Worm (Caenorhabditis elegans) whole organism, L2 larva: ENCODE data around the gene T22F3.11.

Experiments used
- C34F6.9 ChIP-seq: fragments of 150-350 bp; optimal IDR thresholded peaks from 2 replicates; lab custom pipeline; 2014; ENCODE audit warnings: missing biosample characterization, missing genetic modification characterization
- F13H6.1 ChIP-seq: sonication (generic microtip); optimal IDR thresholded peaks from 2 replicates; lab custom pipeline; 2016; ENCODE audit warnings: missing genetic modification characterization, missing compliant biosample characterization
- R02D3.7 ChIP-seq: fragments of 150-350 bp; optimal IDR thresholded peaks from 2 replicates; lab custom pipeline; 2014; ENCODE audit warnings: missing biosample characterization, missing genetic modification characterization
- ZK546.5 ChIP-seq: sonication (generic microtip); optimal IDR thresholded peaks from 2 replicates; lab custom pipeline; 2017; ENCODE audit warnings: missing biosample characterization, missing genetic modification characterization
- alr-1 ChIP-seq: fragments of 150-350 bp; optimal IDR thresholded peaks from 2 replicates; lab custom pipeline; 2014; ENCODE audit warnings: missing biosample characterization, missing genetic modification characterization
- ama-1 ChIP-seq: fragments of 150-350 bp; optimal IDR thresholded peaks from 2 replicates; lab custom pipeline; 2018; ENCODE audit warnings: inconsistent platforms
- ceh-16 ChIP-seq: fragments of 150-350 bp; optimal IDR thresholded peaks from 2 replicates; lab custom pipeline; 2014; ENCODE audit warnings: missing biosample characterization, missing genetic modification characterization
- ceh-82 ChIP-seq: fragments of 150-350 bp; optimal IDR thresholded peaks from 2 replicates; lab custom pipeline; 2014; ENCODE audit warnings: missing biosample characterization, missing genetic modification characterization
- crh-2 ChIP-seq: sonication (generic microtip); optimal IDR thresholded peaks from 2 replicates; lab custom pipeline; 2017; ENCODE audit warnings: missing biosample characterization, missing genetic modification characterization
- dmd-4 ChIP-seq: sonication (generic microtip); optimal IDR thresholded peaks from 2 replicates; lab custom pipeline; 2017; ENCODE audit warnings: missing biosample characterization, missing genetic modification characterization
- egl-27 ChIP-seq: sonication (generic microtip); optimal IDR thresholded peaks from 3 replicates; lab custom pipeline; 2017; ENCODE audit warnings: missing biosample characterization, missing genetic modification reagents, missing genetic modification characterization
- elt-1 ChIP-seq: fragments of 150-350 bp; optimal IDR thresholded peaks from 2 replicates; lab custom pipeline; 2014; ENCODE audit warnings: missing biosample characterization, missing genetic modification characterization
- elt-3 ChIP-seq: sonication (generic microtip); optimal IDR thresholded peaks from 2 replicates; lab custom pipeline; 2017; ENCODE audit warnings: missing biosample characterization, missing genetic modification characterization
- fos-1 ChIP-seq: fragments of 150-350 bp; optimal IDR thresholded peaks from 2 replicates; lab custom pipeline; 2014; ENCODE audit warnings: missing biosample characterization, missing genetic modification characterization
- gmeb-1 ChIP-seq: fragments of 150-350 bp; optimal IDR thresholded peaks from 2 replicates; lab custom pipeline; 2014; ENCODE audit warnings: missing biosample characterization, missing genetic modification characterization
- lin-11 ChIP-seq: fragments of 150-350 bp; sonication (generic microtip); optimal IDR thresholded peaks from 2 replicates; lab custom pipeline; 2014; ENCODE audit warnings: missing biosample characterization, missing genetic modification characterization, inconsistent platforms, mixed read lengths
- lin-13 ChIP-seq: fragments of 150-350 bp; optimal IDR thresholded peaks from 2 replicates; lab custom pipeline; 2014; ENCODE audit warnings: missing biosample characterization, missing genetic modification reagents, missing genetic modification characterization
- lin-39 ChIP-seq: fragments of 150-350 bp; optimal IDR thresholded peaks from 2 replicates; lab custom pipeline; 2014; ENCODE audit warnings: missing biosample characterization, missing genetic modification reagents, missing genetic modification characterization
- lsy-2 ChIP-seq, 2 experiments: fragments of 150-350 bp in 1 of 2; sonication (generic microtip) in 1 of 2; optimal IDR thresholded peaks; 2 replicates each; lab custom pipeline; 2014 to 2017; ENCODE audit warnings: missing biosample characterization in 2 of 2, missing genetic modification characterization in 2 of 2
- mbf-1 ChIP-seq: sonication (generic microtip); optimal IDR thresholded peaks from 2 replicates; lab custom pipeline; 2017; ENCODE audit warnings: missing biosample characterization, missing genetic modification characterization
- mdl-1 ChIP-seq, 2 experiments: fragments of 150-350 bp in 1 of 2; sonication (generic microtip) in 1 of 2; optimal IDR thresholded peaks; 2 replicates each; lab custom pipeline; 2017; ENCODE audit warnings: missing biosample characterization in 2 of 2, missing genetic modification characterization in 2 of 2
- nhr-11 ChIP-seq: fragments of 150-350 bp; optimal IDR thresholded peaks from 2 replicates; lab custom pipeline; 2014; ENCODE audit warnings: missing biosample characterization, missing genetic modification characterization
- nhr-12 ChIP-seq: fragments of 150-350 bp; optimal IDR thresholded peaks from 2 replicates; lab custom pipeline; 2014; ENCODE audit warnings: missing biosample characterization, missing genetic modification characterization
- nhr-129 ChIP-seq: fragments of 150-350 bp; optimal IDR thresholded peaks from 2 replicates; lab custom pipeline; 2014; ENCODE audit warnings: missing biosample characterization, missing genetic modification characterization
- nhr-21 ChIP-seq: fragments of 150-350 bp; optimal IDR thresholded peaks from 2 replicates; lab custom pipeline; 2014; ENCODE audit warnings: missing biosample characterization, missing genetic modification characterization
- nhr-237 ChIP-seq: fragments of 150-350 bp; optimal IDR thresholded peaks from 2 replicates; lab custom pipeline; 2014; ENCODE audit warnings: missing biosample characterization, missing genetic modification characterization
- nhr-6 ChIP-seq: fragments of 150-350 bp; optimal IDR thresholded peaks from 2 replicates; lab custom pipeline; 2014; ENCODE audit warnings: missing biosample characterization, missing genetic modification characterization
- nhr-77 ChIP-seq: fragments of 150-350 bp; optimal IDR thresholded peaks from 2 replicates; lab custom pipeline; 2014; ENCODE audit warnings: missing biosample characterization, missing genetic modification characterization
- sem-4 ChIP-seq: fragments of 150-350 bp; optimal IDR thresholded peaks from 2 replicates; lab custom pipeline; 2014; ENCODE audit warnings: missing biosample characterization, missing genetic modification reagents, missing genetic modification characterization
- skn-1 ChIP-seq: sonication (generic microtip); optimal IDR thresholded peaks from 2 replicates; lab custom pipeline; 2017; ENCODE audit warnings: missing biosample characterization, missing genetic modification characterization
- sma-3 ChIP-seq: sonication (generic microtip); optimal IDR thresholded peaks from 2 replicates; lab custom pipeline; 2016; ENCODE audit warnings: missing genetic modification reagents, missing genetic modification characterization, missing compliant biosample characterization
- sma-9 ChIP-seq, 2 experiments: fragments of 150-350 bp in 1 of 2; sonication (generic microtip) in 1 of 2; optimal IDR thresholded peaks; 2 replicates each; lab custom pipeline; 2014 to 2016; ENCODE audit warnings: missing genetic modification characterization in 2 of 2, mild to moderate bottlenecking in 1 of 2, missing biosample characterization in 1 of 2, missing compliant biosample characterization in 1 of 2, missing genetic modification reagents in 1 of 2, moderate library complexity in 1 of 2
- snpc-4 ChIP-seq: fragments of 150-350 bp; optimal IDR thresholded peaks from 2 replicates; lab custom pipeline; 2014; ENCODE audit warnings: missing biosample characterization, missing genetic modification characterization
- zag-1 ChIP-seq: fragments of 150-350 bp; optimal IDR thresholded peaks from 2 replicates; lab custom pipeline; 2014; ENCODE audit warnings: missing biosample characterization, missing genetic modification characterization
- ztf-1 ChIP-seq: fragments of 200-800 bp; sonication (Bioruptor generic); conservative IDR thresholded peaks from 2 replicates; pipeline ENCODE4 v1.3.6; 2022; ENCODE audit warnings: missing genetic modification characterization, missing compliant biosample characterization
- ztf-11 ChIP-seq: sonication (generic microtip); optimal IDR thresholded peaks from 2 replicates; lab custom pipeline; 2017; ENCODE audit warnings: missing biosample characterization, missing genetic modification characterization
- ztf-4 ChIP-seq: fragments of 150-350 bp; optimal IDR thresholded peaks from 2 replicates; lab custom pipeline; 2014; ENCODE audit warnings: missing biosample characterization, missing genetic modification characterization

T22F3.11 gene

ce11 chrV:3644193-3644693 lies 29.9 kb upstream of the T22F3.11 start, which contains the start of gene F59B1.8 (continued):
- TF ChIP-seq nhr-237 (tag; lab: Kevin White, UChicago) (no peak), sma-3 (GFP tag; lab: Kevin White, UChicago) (peak; percentile 58), lin-39 (tag; lab: Kevin White, UChicago) (no peak), ceh-82 (no peak), ztf-1 (GFP tag; lab: Robert Waterston, UW) (no peak), sem-4 (peak; percentile 55), crh-2 (tag; lab: Kevin White, UChicago) (peak; percentile 25), lin-11 (tag; lab: Kevin White, UChicago) (no peak), ZK546.5 (no peak), nhr-21 (tag; lab: Kevin White, UChicago) (peak; percentile 3), skn-1 (no peak), nhr-129 (peak; percentile 68), lsy-2 (tag; optimal IDR thresholded peaks at IDR 0.05; lab: Kevin White, UChicago) (peak in 1 of 2 experiments; percentile 49), elt-3 (tag; lab: Kevin White, UChicago) (no peak), zag-1 (tag; lab: Kevin White, UChicago) (no peak), mbf-1 (tag; lab: Kevin White, UChicago) (no peak), elt-1 (tag; lab: Kevin White, UChicago) (no peak), ztf-11 (no peak), C34F6.9 (tag; lab: Kevin White, UChicago) (peak; percentile 34), nhr-77 (tag; lab: Kevin White, UChicago) (no peak)

ce11 chrV:3639873-3640272 lies 25.5 kb upstream of the T22F3.11 start:
- TF ChIP-seq nhr-11 (tag; lab: Kevin White, UChicago): no peak
- TF ChIP-seq elt-1 (tag; lab: Kevin White, UChicago): no peak
- no peak for TF ChIP-seq gmeb-1 (tag; lab: Kevin White, UChicago)
- TF ChIP-seq lsy-2 (tag; optimal IDR thresholded peaks at IDR 0.05; lab: Kevin White, UChicago): no peak
- no peak for TF ChIP-seq nhr-77 (tag; lab: Kevin White, UChicago)
- TF ChIP-seq egl-27 (tag; lab: Kevin White, UChicago): no peak
- TF ChIP-seq dmd-4: no peak
- no peak for TF ChIP-seq ztf-1 (GFP tag; lab: Robert Waterston, UW)
- TF ChIP-seq snpc-4 (tag; lab: Kevin White, UChicago): no peak
- no peak for TF ChIP-seq nhr-21 (tag; lab: Kevin White, UChicago)
- no peak for TF ChIP-seq R02D3.7 (tag; lab: Kevin White, UChicago)
- no peak for TF ChIP-seq ztf-4 (tag; lab: Kevin White, UChicago)
- TF ChIP-seq zag-1 (tag; lab: Kevin White, UChicago): no peak
- no peak for TF ChIP-seq ceh-16
- TF ChIP-seq nhr-6: no peak
- no peak for TF ChIP-seq sma-9 (GFP tag; optimal IDR thresholded peaks at IDR 0.05; lab: Kevin White, UChicago)
- TF ChIP-seq sma-9 (tag; optimal IDR thresholded peaks at IDR 0.05; lab: Kevin White, UChicago): no peak
- no peak for TF ChIP-seq nhr-12 (tag; lab: Kevin White, UChicago)
- TF ChIP-seq ama-1 (lab: Kevin White, UChicago): no peak
- TF ChIP-seq alr-1: no peak
- no peak for TF ChIP-seq lin-11 (tag; lab: Kevin White, UChicago)

ce11 chrV:3637086-3637485 lies 22.7 kb upstream of the T22F3.11 start, which contains the start of gene srx-41:
Gene srx-41 (minus strand): TSS chrV:3637186.
- no peak for TF ChIP-seq ceh-82

ce11 chrV:3634293-3635016 lies 20.1 kb upstream of the T22F3.11 start:
- TF ChIP-seq crh-2 (tag; lab: Kevin White, UChicago) (peak; percentile 57), elt-1 (tag; lab: Kevin White, UChicago) (no peak), ZK546.5 (no peak), nhr-129 (peak; percentile 24), nhr-21 (tag; lab: Kevin White, UChicago) (peak; percentile 4), gmeb-1 (tag; lab: Kevin White, UChicago) (peak; percentile 18), sma-9 (GFP tag; optimal IDR thresholded peaks at IDR 0.05; lab: Kevin White, UChicago) (peak; percentile 50), sma-9 (tag; optimal IDR thresholded peaks at IDR 0.05; lab: Kevin White, UChicago) (no peak), F13H6.1 (peak; percentile 42), skn-1 (peak; percentile 19), fos-1 (tag; lab: Kevin White, UChicago) (peak; percentile 75), lin-13 (GFP tag; lab: Kevin White, UChicago) (peak; percentile 12), ama-1 (lab: Kevin White, UChicago) (peak; percentile 22), mdl-1 (tag; optimal IDR thresholded peaks at IDR 0.05; lab: Kevin White, UChicago) (no peak), sma-3 (GFP tag; lab: Kevin White, UChicago) (peak; percentile 3)
- TF ChIP-seq, all 48 proteins: peak for 11
